Worm (Caenorhabditis elegans) whole organism, young adult: ENCODE measurements around the gene pho-13.

Experiments
- T07F8.4 ChIP-seq: sonication (generic microtip); optimal IDR thresholded peaks from 2 replicates; lab custom pipeline; 2016; ENCODE audit warnings: mild to moderate bottlenecking, missing genetic modification characterization, moderate library complexity, missing compliant biosample characterization
- dpl-1 ChIP-seq: fragments of 150-350 bp; optimal IDR thresholded peaks from 2 replicates; lab custom pipeline; 2014; ENCODE audit warnings: missing biosample characterization, missing genetic modification reagents, missing genetic modification characterization
- zim-3 ChIP-seq: sonication (generic microtip); optimal IDR thresholded peaks from 2 replicates; lab custom pipeline; 2017; ENCODE audit warnings: mild to moderate bottlenecking, missing genetic modification characterization, moderate library complexity, missing compliant biosample characterization

DNA sequence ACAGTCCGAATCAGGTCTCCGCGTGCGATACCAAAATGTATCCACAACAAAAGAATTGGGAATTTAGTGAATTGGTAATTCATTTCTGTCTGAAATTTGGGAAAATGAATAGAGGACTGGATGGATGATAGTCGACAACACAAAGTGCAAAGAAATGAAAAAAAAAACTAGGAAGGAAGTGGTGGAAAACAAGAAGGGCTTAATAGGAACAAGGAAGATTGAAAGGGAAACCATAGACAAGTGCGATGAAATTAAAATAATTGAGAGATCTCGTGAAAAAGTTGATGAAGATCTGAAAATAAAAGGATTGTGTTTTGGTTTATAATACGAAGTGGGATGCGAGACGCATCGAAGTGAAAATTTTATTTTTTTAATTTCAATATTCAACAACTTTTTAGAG is 12.7 kb downstream of the pho-13 start, which contains the start of gene F07H5.7:
- no peak for TF ChIP-seq zim-3
- no peak for TF ChIP-seq dpl-1 (GFP tag; lab: Kevin White, UChicago)
- no peak for TF ChIP-seq T07F8.4 (tag; lab: Kevin White, UChicago)
